Worm (Caenorhabditis elegans): ENCODE data around the gene tkr-1.

Gene tkr-1

ce11 chrIII:9434999-9435398 lies 51.4 kb downstream of the tkr-1 start:
- TF ChIP-seq nhr-6 (tag; optimal IDR thresholded peaks at IDR 0.05) = no peak
- no peak for TF ChIP-seq nhr-25 (tag; optimal IDR thresholded peaks at IDR 0.05)
- TF ChIP-seq nhr-23 (tag; optimal IDR thresholded peaks at IDR 0.05) = no peak
- no peak for TF ChIP-seq C34F6.9 (tag; optimal IDR thresholded peaks at IDR 0.05)
- no peak for TF ChIP-seq sma-3 (GFP tag; optimal IDR thresholded peaks at IDR 0.05)

Measured in whole organism, L2 larva.